Fruit fly (Drosophila melanogaster): Measurements from ENCODE around the gene Nt5a.

The Nt5a gene

dm6 chr3L:1334571-1335427 is 27.6 kb upstream of the Nt5a start, which contains the start of the genes Hmbs and CG2211 (continued):
- no peak for TF ChIP-seq jing (GFP tag; optimal IDR thresholded peaks at IDR 0.05)
- peak; percentile 87 for TF ChIP-seq Ptx1 (GFP tag; IDR thresholded peaks at IDR 0.05)
- TF ChIP-seq CHES-1-like (GFP tag; optimal IDR thresholded peaks at IDR 0.05), result peak; percentile 86
- TF ChIP-seq CG2199 (GFP tag; IDR thresholded peaks at IDR 0.05), result no peak
- peak; percentile 69 for TF ChIP-seq CG10462 (GFP tag; optimal IDR thresholded peaks at IDR 0.05)
- peak; percentile 94 for TF ChIP-seq CG12391 (tag; optimal IDR thresholded peaks at IDR 0.05)
- TF ChIP-seq eyg (GFP tag; optimal IDR thresholded peaks at IDR 0.05), result peak; percentile 75
- TF ChIP-seq Rfx (GFP tag; IDR thresholded peaks at IDR 0.05), result peak; percentile 92
- peak; percentile 78 for TF ChIP-seq CG12104 (GFP tag; optimal IDR thresholded peaks at IDR 0.05)
- peak in 1 of 2 experiments; percentile 49 for TF ChIP-seq Eip74EF (GFP tag; optimal IDR thresholded peaks at IDR 0.05)
- no peak for TF ChIP-seq z (GFP tag; IDR thresholded peaks at IDR 0.05)
- peak; percentile 88 for TF ChIP-seq Hr3 (GFP tag; optimal IDR thresholded peaks at IDR 0.05)
- TF ChIP-seq CG11695 (GFP tag; IDR thresholded peaks at IDR 0.05), result peak; percentile 76
- TF ChIP-seq CG9215 (GFP tag; IDR thresholded peaks at IDR 0.05), result peak; percentile 79
- peak; percentile 68 for TF ChIP-seq CG12219 (GFP tag; optimal IDR thresholded peaks at IDR 0.05)
- TF ChIP-seq gcm (GFP tag; optimal IDR thresholded peaks at IDR 0.05), result peak; percentile 35
- peak; percentile 73 for TF ChIP-seq psq (GFP tag; optimal IDR thresholded peaks at IDR 0.05)
- peak; percentile 68; the same call in 2 of the 3 replicates for TF ChIP-seq gce (GFP tag; IDR thresholded peaks at IDR 0.05)
- TF ChIP-seq dmrt11E (tag; optimal IDR thresholded peaks at IDR 0.05), result peak; percentile 83
- TF ChIP-seq pros (GFP tag; optimal IDR thresholded peaks at IDR 0.05), result peak; percentile 34
- peak; percentile 74 for TF ChIP-seq Side (GFP tag; optimal IDR thresholded peaks at IDR 0.05)
- no peak for TF ChIP-seq fd64A (GFP tag; optimal IDR thresholded peaks at IDR 0.05)
- peak; percentile 72 for TF ChIP-seq Usf (GFP tag; optimal IDR thresholded peaks at IDR 0.05)
- TF ChIP-seq Xrp1 (GFP tag; IDR thresholded peaks at IDR 0.05), result peak; percentile 89
- TF ChIP-seq prd (optimal IDR thresholded peaks at IDR 0.05), result no peak
- TF ChIP-seq prd (GFP tag; IDR thresholded peaks at IDR 0.05), result peak; percentile 92
- peak; percentile 90 for TF ChIP-seq CG2712 (tag; optimal IDR thresholded peaks at IDR 0.05)
- TF ChIP-seq CG9876 (GFP tag; optimal IDR thresholded peaks at IDR 0.05), result peak; percentile 84
- TF ChIP-seq en (GFP tag; optimal IDR thresholded peaks at IDR 0.05), result peak; percentile 3
- TF ChIP-seq Bdp1 (GFP tag; optimal IDR thresholded peaks at IDR 0.05), result peak; percentile 79
- TF ChIP-seq sr (GFP tag; IDR thresholded peaks at IDR 0.05), result peak; percentile 35; the same call in 1 of the 3 replicates
- no peak for TF ChIP-seq nerfin-2 (GFP tag; IDR thresholded peaks at IDR 0.05; ENCODE audit: partially characterized antibody)
- TF ChIP-seq sim (GFP tag; IDR thresholded peaks at IDR 0.05), result no peak
- peak; percentile 64 for TF ChIP-seq CG6854 (GFP tag; optimal IDR thresholded peaks at IDR 0.05)
- TF ChIP-seq CG18011 (GFP tag; optimal IDR thresholded peaks at IDR 0.05), result peak; percentile 76
- TF ChIP-seq jumu (GFP tag; optimal IDR thresholded peaks at IDR 0.05), result peak; percentile 84
- peak; percentile 44 for TF ChIP-seq CG1529 (GFP tag; optimal IDR thresholded peaks at IDR 0.05)
- TF ChIP-seq CG2202 (tag; optimal IDR thresholded peaks at IDR 0.05), result peak; percentile 65
- TF ChIP-seq Lpt (GFP tag; optimal IDR thresholded peaks at IDR 0.05), result no peak
- TF ChIP-seq CG12071 (GFP tag; optimal IDR thresholded peaks at IDR 0.05), result peak; percentile 52
- TF ChIP-seq bbx (GFP tag; IDR thresholded peaks at IDR 0.05; ENCODE audit: partially characterized antibody), result peak; percentile 49
- peak; percentile 89 for TF ChIP-seq CG30403 (GFP tag; optimal IDR thresholded peaks at IDR 0.05)
- peak; percentile 72 for TF ChIP-seq Hmx (GFP tag; optimal IDR thresholded peaks at IDR 0.05)
- TF ChIP-seq Asciz (GFP tag; optimal IDR thresholded peaks at IDR 0.05), result peak; percentile 30
- TF ChIP-seq CG8281 (tag; optimal IDR thresholded peaks at IDR 0.05), result peak; percentile 48
- TF ChIP-seq pnt (GFP tag; optimal IDR thresholded peaks at IDR 0.05), result peak; percentile 83
- TF ChIP-seq CG7556 (GFP tag; optimal IDR thresholded peaks at IDR 0.05), result peak; percentile 53
- TF ChIP-seq pzg (GFP tag; optimal IDR thresholded peaks at IDR 0.05), result peak; percentile 95
- TF ChIP-seq ATbp (GFP tag; optimal IDR thresholded peaks at IDR 0.05), result no peak
